Worm (Caenorhabditis elegans) whole organism, early embryonic: ENCODE data around the gene sec-16A.2.

ENCODE experiments used
- B0310.2 ChIP-seq: sonication (generic microtip); optimal IDR thresholded peaks from 2 replicates; lab custom pipeline; 2016; ENCODE audit warnings: mild to moderate bottlenecking, missing genetic modification characterization, missing compliant biosample characterization
- F13C5.2 ChIP-seq: sonication (generic microtip); optimal IDR thresholded peaks from 2 replicates; lab custom pipeline; 2017; ENCODE audit warnings: mild to moderate bottlenecking, missing genetic modification characterization, inconsistent platforms, missing compliant biosample characterization
- aly-1 ChIP-seq: sonication (generic microtip); optimal IDR thresholded peaks from 2 replicates; lab custom pipeline; 2016; ENCODE audit warnings: missing genetic modification characterization, missing compliant biosample characterization
- ama-1 ChIP-seq: fragments of 150-350 bp; optimal IDR thresholded peaks from 2 replicates; lab custom pipeline; 2014
- ceh-13 ChIP-seq: fragments of 200-800 bp; sonication (Bioruptor generic); optimal IDR thresholded peaks from 2 replicates; lab custom pipeline; 2018; ENCODE audit warnings: mild to moderate bottlenecking, missing genetic modification characterization, missing compliant biosample characterization
- ceh-36 ChIP-seq: sonication (generic microtip); optimal IDR thresholded peaks from 2 replicates; lab custom pipeline; 2016; ENCODE audit warnings: missing genetic modification characterization, inconsistent platforms, missing compliant biosample characterization
- ets-7 ChIP-seq: sonication (generic microtip); optimal IDR thresholded peaks from 2 replicates; lab custom pipeline; 2016; ENCODE audit warnings: missing genotype, missing genetic modification characterization, missing compliant biosample characterization
- flt-1 ChIP-seq: fragments of 200-800 bp; sonication (Bioruptor generic); IDR thresholded peaks from 2 replicates; pipeline ENCODE4 v1.3.6; 2022; ENCODE audit warnings: missing genetic modification characterization, missing compliant biosample characterization
- hmbx-1 ChIP-seq: sonication (generic microtip); optimal IDR thresholded peaks from 2 replicates; lab custom pipeline; 2016; ENCODE audit warnings: mild to moderate bottlenecking, missing genetic modification characterization, missing compliant biosample characterization
- hmg-4 ChIP-seq: fragments of 200-800 bp; sonication (Bioruptor generic); optimal IDR thresholded peaks from 2 replicates; lab custom pipeline; 2018; ENCODE audit warnings: mild to moderate bottlenecking, missing genetic modification characterization, missing compliant biosample characterization
- hnd-1 ChIP-seq: sonication (generic microtip); optimal IDR thresholded peaks from 2 replicates; lab custom pipeline; 2016; ENCODE audit warnings: missing genetic modification characterization, missing compliant biosample characterization
- pes-1 ChIP-seq: fragments of 200-800 bp; sonication (Bioruptor generic); IDR thresholded peaks from 2 replicates; pipeline ENCODE4 v1.3.6; 2022; ENCODE audit warnings: missing genetic modification reagents, missing genetic modification characterization, missing compliant biosample characterization
- scrt-1 ChIP-seq: fragments of 200-800 bp; sonication (Bioruptor generic); IDR thresholded peaks from 2 replicates; pipeline ENCODE4 v1.3.6; 2022; ENCODE audit warnings: missing genetic modification characterization, missing compliant biosample characterization
- sea-1 ChIP-seq: fragments of 200-800 bp; sonication (Bioruptor generic); conservative IDR thresholded peaks from 2 replicates; pipeline ENCODE4 v1.3.6; 2022; ENCODE audit warnings: missing genetic modification characterization, missing compliant biosample characterization
- tbx-11 ChIP-seq: fragments of 200-800 bp; sonication (Bioruptor generic); IDR thresholded peaks from 2 replicates; pipeline ENCODE4 v1.3.6; 2022; ENCODE audit warnings: missing genetic modification characterization, missing compliant biosample characterization
- tbx-37 ChIP-seq: fragments of 200-800 bp; sonication (Bioruptor generic); conservative IDR thresholded peaks from 2 replicates; pipeline ENCODE4 v1.3.6; 2022; ENCODE audit warnings: missing genetic modification reagents, missing genetic modification characterization, missing compliant biosample characterization
- tra-4 ChIP-seq: sonication (generic microtip); optimal IDR thresholded peaks from 2 replicates; lab custom pipeline; 2017; ENCODE audit warnings: missing genetic modification characterization, missing compliant biosample characterization

Gene sec-16A.2

DNA sequence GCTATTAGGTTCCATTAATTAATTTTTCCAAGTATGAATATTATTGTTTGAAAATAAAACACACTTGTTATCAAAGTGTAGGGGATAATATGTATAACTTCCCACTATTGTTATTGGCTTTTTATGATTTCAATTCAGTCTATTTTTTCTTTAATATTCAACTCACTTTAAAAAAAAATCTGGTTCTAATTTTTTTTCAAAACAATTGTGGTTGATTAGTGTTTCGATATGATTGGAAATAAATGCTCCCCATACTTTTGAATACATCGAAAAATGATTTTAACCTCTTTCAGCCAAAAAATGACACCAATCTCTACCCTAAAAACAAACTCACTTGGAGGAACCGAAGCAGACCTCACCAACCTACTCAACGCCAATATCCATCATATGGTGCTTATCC is 53.3 kb downstream of the sec-16A.2 start, which contains the start of gene F55E10.2:
TSS of gene F55E10.2 (plus strand) at position 301 of the 400 bp plus-strand sequence.
- no peak for TF ChIP-seq aly-1
- TF ChIP-seq F13C5.2, result no peak
- no peak for TF ChIP-seq hmbx-1
- no peak for TF ChIP-seq sea-1 (GFP tag; lab: Robert Waterston, UW)
- TF ChIP-seq scrt-1, result no peak
- no peak for TF ChIP-seq tbx-11 (GFP tag; lab: Robert Waterston, UW)
- TF ChIP-seq hmg-4 (GFP tag; lab: Kevin White, UChicago), result no peak
- no peak for TF ChIP-seq ceh-36 (tag; lab: Kevin White, UChicago)
- TF ChIP-seq tra-4 (tag; lab: Kevin White, UChicago), result no peak
- TF ChIP-seq flt-1, result no peak
- no peak for TF ChIP-seq ets-7 (tag; lab: Kevin White, UChicago)
- no peak for TF ChIP-seq tbx-37
- TF ChIP-seq B0310.2 (tag; lab: Kevin White, UChicago), result no peak
- TF ChIP-seq hnd-1, result no peak
- TF ChIP-seq ama-1 (lab: Kevin White, UChicago), result no peak
- TF ChIP-seq ceh-13 (GFP tag; lab: Kevin White, UChicago), result no peak
- no peak for TF ChIP-seq pes-1 (GFP tag; lab: Robert Waterston, UW)

DNA sequence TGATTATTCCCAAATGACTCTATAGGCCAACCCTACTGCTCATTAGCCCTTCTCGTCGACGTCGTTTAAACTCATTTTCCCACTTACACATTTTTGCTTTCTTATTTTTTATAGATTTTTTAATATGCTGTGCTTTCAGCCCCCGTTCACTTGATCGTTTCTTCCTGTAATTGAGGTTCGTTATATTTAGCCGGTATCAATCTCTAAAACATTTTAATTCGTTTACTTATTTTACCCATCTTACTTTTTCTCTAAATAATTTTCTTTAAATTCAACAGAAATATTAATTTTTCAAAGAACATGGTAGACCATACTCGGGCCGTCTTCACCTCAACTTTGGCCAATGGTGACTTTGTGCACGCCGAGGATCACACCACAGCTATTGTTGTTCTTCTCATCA is 54.6 kb downstream of the sec-16A.2 start, which contains the start of gene F55E10.1:
TSS of gene F55E10.1 (plus strand) at position 301 of the 400 bp plus-strand sequence.
- TF ChIP-seq pes-1 (GFP tag; lab: Robert Waterston, UW), result no peak
- TF ChIP-seq sea-1 (GFP tag; lab: Robert Waterston, UW), result no peak
- TF ChIP-seq tra-4 (tag; lab: Kevin White, UChicago), result no peak
- TF ChIP-seq aly-1, result no peak
- no peak for TF ChIP-seq hmg-4 (GFP tag; lab: Kevin White, UChicago)
- no peak for TF ChIP-seq hmbx-1
- no peak for TF ChIP-seq ceh-13 (GFP tag; lab: Kevin White, UChicago)
- TF ChIP-seq tbx-37, result no peak
- no peak for TF ChIP-seq ama-1 (lab: Kevin White, UChicago)
- no peak for TF ChIP-seq ets-7 (tag; lab: Kevin White, UChicago)
- no peak for TF ChIP-seq B0310.2 (tag; lab: Kevin White, UChicago)
- TF ChIP-seq hnd-1, result no peak
- TF ChIP-seq scrt-1, result no peak
